Fruit fly (Drosophila melanogaster) whole organism, wandering third instar larva: ENCODE measurements around the gene CG3408.

ENCODE experiments used
- Abd-B ChIP-seq: fragments of >200 bp; optimal IDR thresholded peaks from 2 replicates; lab custom pipeline; 2017; ENCODE audit warnings: missing biosample characterization, missing genetic modification characterization
- CG32264 ChIP-seq: fragments of 200-800 bp; sonication (Bioruptor generic); optimal IDR thresholded peaks from 2 replicates; lab custom pipeline; 2016; ENCODE audit warnings: missing biosample characterization, missing genetic modification characterization
- CG9705 ChIP-seq: fragments of 200-800 bp; sonication (Bioruptor generic); optimal IDR thresholded peaks from 2 replicates; lab custom pipeline; 2018; ENCODE audit warnings: missing biosample characterization, mild to moderate bottlenecking, missing genetic modification characterization
- CrebA ChIP-seq: fragments of 200-800 bp; sonication (Bioruptor generic); optimal IDR thresholded peaks from 2 replicates; lab custom pipeline; 2016; ENCODE audit warnings: missing biosample characterization, mild to moderate bottlenecking, missing genetic modification characterization, borderline replicate concordance
- Dfd ChIP-seq: fragments of >200 bp; optimal IDR thresholded peaks from 2 replicates; lab custom pipeline; 2017; ENCODE audit warnings: missing biosample characterization, missing genetic modification characterization
- Dif ChIP-seq: fragments of 200-275, 200-300 bp; sonication (Bioruptor generic); optimal IDR thresholded peaks from 2 replicates; lab custom pipeline; 2018; ENCODE audit warnings: missing biosample characterization, missing genetic modification characterization; ENCODE audit not compliant: partially characterized antibody
- GATAd ChIP-seq: sonication (Bioruptor generic); optimal IDR thresholded peaks from 2 replicates; lab custom pipeline; 2016; ENCODE audit warnings: missing biosample characterization, missing genetic modification characterization
- HLH106 ChIP-seq: fragments of 200-800 bp; optimal IDR thresholded peaks from 3 replicates; lab custom pipeline; 2019; ENCODE audit warnings: missing biosample characterization, mild to moderate bottlenecking, missing genetic modification characterization, moderate library complexity
- Hnf4 ChIP-seq: fragments of 200-800 bp; sonication (Bioruptor generic); optimal IDR thresholded peaks from 2 replicates; lab custom pipeline; 2016; ENCODE audit warnings: missing biosample characterization, mild to moderate bottlenecking, missing genetic modification characterization
- Hr78 ChIP-seq: fragments of >200 bp; optimal IDR thresholded peaks from 2 replicates; lab custom pipeline; 2017; ENCODE audit warnings: missing biosample characterization, missing genetic modification characterization
- Hr83 ChIP-seq: fragments of 200-300 bp; sonication (Bioruptor generic); optimal IDR thresholded peaks from 2 replicates; lab custom pipeline; 2016; ENCODE audit warnings: missing biosample characterization, mild to moderate bottlenecking, missing genetic modification characterization, moderate library complexity; ENCODE audit not compliant: poor library complexity, severe bottlenecking
- Jra ChIP-seq: sonication (Bioruptor generic); optimal IDR thresholded peaks from 2 replicates; lab custom pipeline; 2016; ENCODE audit warnings: missing biosample characterization, missing genetic modification characterization
- Mio ChIP-seq: sonication (Bioruptor generic); optimal IDR thresholded peaks from 2 replicates; lab custom pipeline; 2016; ENCODE audit warnings: missing biosample characterization, missing genetic modification characterization
- Myc ChIP-seq: fragments of >200 bp; optimal IDR thresholded peaks from 2 replicates; lab custom pipeline; 2017
- N ChIP-seq: fragments of >200 bp; optimal IDR thresholded peaks from 2 replicates; lab custom pipeline; 2018; ENCODE audit warnings: missing biosample characterization, missing external identifiers, missing genetic modification characterization
- OdsH ChIP-seq: fragments of 200-800 bp; sonication (Bioruptor generic); optimal IDR thresholded peaks from 2 replicates; lab custom pipeline; 2016; ENCODE audit warnings: missing biosample characterization, mild to moderate bottlenecking, missing genetic modification characterization
- Rel ChIP-seq, 2 experiments: fragments of 200-800 bp; sonication (Bioruptor generic) in 1 of 2; optimal IDR thresholded peaks; 2 replicates in 1 of 2; 3 replicates in 1 of 2; lab custom pipeline; 2016 to 2019; ENCODE audit warnings: mild to moderate bottlenecking in 2 of 2, missing biosample characterization in 2 of 2, missing genetic modification characterization in 2 of 2, moderate library complexity in 1 of 2
- Sp1 ChIP-seq: fragments of 200-800 bp; sonication (Bioruptor generic); optimal IDR thresholded peaks from 3 replicates; lab custom pipeline; 2019; ENCODE audit warnings: missing biosample characterization, mild to moderate bottlenecking, missing genetic modification characterization, moderate library complexity
- Vsx2 ChIP-seq: fragments of 200-300, 225-300 bp; sonication (Bioruptor generic); optimal IDR thresholded peaks from 2 replicates; lab custom pipeline; 2018; ENCODE audit warnings: missing biosample characterization, missing genetic modification characterization; ENCODE audit not compliant: partially characterized antibody
- br ChIP-seq: fragments of 200-800 bp; sonication (Bioruptor generic); optimal IDR thresholded peaks from 2 replicates; lab custom pipeline; 2016; ENCODE audit warnings: missing biosample characterization, missing genetic modification characterization
- brk ChIP-seq: fragments of 200-800 bp; sonication (Bioruptor generic); optimal IDR thresholded peaks from 2 replicates; lab custom pipeline; 2016; ENCODE audit warnings: missing biosample characterization, mild to moderate bottlenecking, missing genetic modification characterization
- dl ChIP-seq, 2 experiments: fragments of 175-275, 200-275 bp in 1 of 2; fragments of 200-275 bp in 1 of 2; sonication (Bioruptor generic); optimal IDR thresholded peaks; lab custom pipeline; 2018; ENCODE audit warnings: mild to moderate bottlenecking in 2 of 2, missing biosample characterization in 2 of 2, missing genetic modification characterization in 2 of 2, moderate library complexity in 2 of 2; ENCODE audit not compliant: partially characterized antibody in 2 of 2, insufficient read depth in 1 of 2
- dmrt93B ChIP-seq: fragments of 200-800 bp; sonication (Bioruptor generic); optimal IDR thresholded peaks from 2 replicates; lab custom pipeline; 2018; ENCODE audit warnings: missing biosample characterization, mild to moderate bottlenecking, missing genetic modification characterization
- dsf ChIP-seq: sonication (Bioruptor generic); optimal IDR thresholded peaks from 2 replicates; lab custom pipeline; 2016; ENCODE audit warnings: missing biosample characterization, missing genetic modification characterization, borderline replicate concordance
- ey ChIP-seq: fragments of 200-800 bp; sonication (Bioruptor generic); optimal IDR thresholded peaks from 2 replicates; lab custom pipeline; 2016; ENCODE audit warnings: missing biosample characterization, missing genetic modification characterization
- foxo ChIP-seq, 2 experiments: fragments of 200-800 bp; sonication (Bioruptor generic); optimal IDR thresholded peaks; 2 replicates in 1 of 2; 3 replicates in 1 of 2; lab custom pipeline; 2016 to 2017; ENCODE audit warnings: missing biosample characterization in 2 of 2, missing genetic modification characterization in 2 of 2
- fru ChIP-seq: fragments of 200-800 bp; sonication (Bioruptor generic); optimal IDR thresholded peaks from 3 replicates; lab custom pipeline; 2016; ENCODE audit warnings: missing biosample characterization, mild to moderate bottlenecking, missing genetic modification characterization
- h ChIP-seq: fragments of 200-800 bp; sonication (Bioruptor generic); optimal IDR thresholded peaks from 3 replicates; lab custom pipeline; 2016; ENCODE audit warnings: missing biosample characterization, mild to moderate bottlenecking, missing genetic modification characterization
- jim ChIP-seq: fragments of 175-275, 200-325 bp; sonication (Bioruptor generic); optimal IDR thresholded peaks from 2 replicates; lab custom pipeline; 2016; ENCODE audit warnings: missing biosample characterization, mild to moderate bottlenecking, missing genetic modification characterization
- lola ChIP-seq: fragments of >200 bp; optimal IDR thresholded peaks from 2 replicates; lab custom pipeline; 2017; ENCODE audit warnings: missing biosample characterization, missing genetic modification characterization
- pan ChIP-seq: fragments of >200 bp; optimal IDR thresholded peaks from 2 replicates; lab custom pipeline; 2017
- psq ChIP-seq: fragments of 200-800 bp; sonication (Bioruptor generic); optimal IDR thresholded peaks from 3 replicates; lab custom pipeline; 2017; ENCODE audit warnings: missing biosample characterization, mild to moderate bottlenecking, missing genetic modification characterization, moderate library complexity
- rgr ChIP-seq: fragments of 200-800 bp; sonication (Bioruptor generic); optimal IDR thresholded peaks from 3 replicates; lab custom pipeline; 2016; ENCODE audit warnings: missing biosample characterization, mild to moderate bottlenecking, missing genetic modification characterization
- sage ChIP-seq: fragments of 200-800 bp; sonication (Bioruptor generic); optimal IDR thresholded peaks from 2 replicates; lab custom pipeline; 2016; ENCODE audit warnings: missing biosample characterization, mild to moderate bottlenecking, missing genetic modification characterization
- sv ChIP-seq: fragments of 200-800 bp; sonication (Bioruptor generic); optimal IDR thresholded peaks from 3 replicates; lab custom pipeline; 2016; ENCODE audit warnings: missing biosample characterization, missing genetic modification characterization
- tai ChIP-seq: sonication (Bioruptor generic); optimal IDR thresholded peaks from 2 replicates; lab custom pipeline; 2016; ENCODE audit warnings: missing biosample characterization, missing genetic modification characterization
- usp ChIP-seq: fragments of >200 bp; optimal IDR thresholded peaks from 2 replicates; lab custom pipeline; 2017; ENCODE audit warnings: missing biosample characterization, missing genetic modification characterization
- woc ChIP-seq: sonication (Bioruptor generic); optimal IDR thresholded peaks from 2 replicates; lab custom pipeline; 2016; ENCODE audit warnings: missing biosample characterization, mild to moderate bottlenecking, missing genetic modification characterization

CG3408 gene

dm6 chr3L:9505007-9505712, 4.2 kb downstream of the CG3408 start, which contains the start of gene path:
Gene path, minus strand, starts transcription at chr3L:9505328.
- TF ChIP-seq Myc (lab: Kevin White, UChicago) (peak; percentile 90), N (GFP tag; lab: Kevin White, UChicago) (no peak), br (no peak), Sp1 (peak; percentile 65), Rel (GFP tag; optimal IDR thresholded peaks at IDR 0.05; lab: Kevin White, UChicago) (no peak), Rel (tag; optimal IDR thresholded peaks at IDR 0.05; lab: Kevin White, UChicago) (peak; percentile 49), dl (GFP tag; optimal IDR thresholded peaks at IDR 0.05; lab: Kevin White, UChicago; ENCODE audit: insufficient read depth in 1 of 2, partially characterized antibody in 2 of 2) (no peak), woc (GFP tag; lab: Kevin White, UChicago) (peak; percentile 35), Dif (GFP tag; lab: Kevin White, UChicago) (peak; percentile 27), HLH106 (tag; lab: Kevin White, UChicago) (peak; percentile 58), CrebA (GFP tag; lab: Kevin White, UChicago) (no peak), Hnf4 (GFP tag; lab: Kevin White, UChicago) (peak; percentile 39), Jra (GFP tag; lab: Kevin White, UChicago) (peak; percentile 14), GATAd (GFP tag; lab: Kevin White, UChicago) (no peak), Mio (GFP tag; lab: Kevin White, UChicago) (no peak), Abd-B (GFP tag; lab: Kevin White, UChicago) (no peak), OdsH (GFP tag; lab: Kevin White, UChicago) (no peak), brk (GFP tag; lab: Kevin White, UChicago) (no peak), CG9705 (GFP tag; lab: Kevin White, UChicago) (no peak), CG32264 (GFP tag; lab: Kevin White, UChicago) (no peak), Hr78 (GFP tag; lab: Kevin White, UChicago) (no peak), Dfd (GFP tag; lab: Kevin White, UChicago) (no peak), psq (GFP tag; lab: Kevin White, UChicago) (no peak), pan (lab: Kevin White, UChicago) (no peak), dmrt93B (no peak), Hr83 (GFP tag; lab: Kevin White, UChicago) (peak; percentile 65), lola (no peak), h (GFP tag; lab: Kevin White, UChicago) (no peak), dsf (GFP tag; lab: Kevin White, UChicago) (no peak), foxo (GFP tag; optimal IDR thresholded peaks at IDR 0.05; lab: Kevin White, UChicago) (peak in 1 of 2 experiments; percentile 27), jim (GFP tag; lab: Kevin White, UChicago) (peak; percentile 37), rgr (GFP tag; lab: Kevin White, UChicago) (peak; percentile 8), sage (no peak), usp (no peak), sv (no peak), ey (GFP tag; lab: Kevin White, UChicago) (no peak), tai (GFP tag; lab: Kevin White, UChicago) (peak; percentile 42), Vsx2 (no peak), fru (GFP tag; lab: Kevin White, UChicago) (peak; percentile 4)

dm6 chr3L:9504530-9504929, 4.9 kb downstream of the CG3408 start:
- TF ChIP-seq sage, result no peak
- TF ChIP-seq CG32264 (GFP tag; lab: Kevin White, UChicago), result no peak
